Fruit fly (Drosophila melanogaster) whole organism, embryonic: ENCODE measurements around the gene CG5188.

Experiments used
- CG18764 ChIP-seq: fragments of 200-800 bp; sonication (Bioruptor generic); optimal IDR thresholded peaks from 3 replicates; lab custom pipeline; 2016; ENCODE audit warnings: missing biosample characterization, missing genetic modification characterization
- CG3065 ChIP-seq: fragments of 200-800 bp; sonication (Bioruptor generic); optimal IDR thresholded peaks from 2 replicates; lab custom pipeline; 2016; ENCODE audit warnings: missing biosample characterization, missing genetic modification characterization
- CG6791 ChIP-seq: fragments of 200-800 bp; sonication (Bioruptor generic); IDR thresholded peaks from 3 replicates; pipeline ENCODE4 v1.3.6; 2022; ENCODE audit warnings: missing biosample characterization, missing genetic modification characterization; ENCODE audit not compliant: partially characterized antibody
- CG9932 ChIP-seq: fragments of 200-800 bp; sonication (Bioruptor generic); IDR thresholded peaks from 2 replicates; pipeline ENCODE4 v1.3.6; 2022; ENCODE audit warnings: missing biosample characterization, missing genetic modification characterization
- Dbx ChIP-seq: fragments of 200-800 bp; sonication (Bioruptor generic); IDR thresholded peaks from 3 replicates; pipeline ENCODE4 v1.3.6; 2022; ENCODE audit warnings: missing biosample characterization, missing genetic modification characterization
- MTF-1 ChIP-seq: fragments of 200-800 bp; sonication (Bioruptor generic); optimal IDR thresholded peaks from 2 replicates; lab custom pipeline; 2018; ENCODE audit warnings: missing biosample characterization, mild to moderate bottlenecking, missing genetic modification characterization, borderline replicate concordance
- Poxn ChIP-seq: fragments of 200-800 bp; sonication (Bioruptor generic); IDR thresholded peaks from 2 replicates; pipeline ENCODE4 v1.3.6; 2022; ENCODE audit warnings: missing biosample characterization, missing genetic modification characterization
- bowl ChIP-seq: fragments of 200-800 bp; sonication (Bioruptor generic); IDR thresholded peaks from 2 replicates; pipeline ENCODE4 v1.3.6; 2022; ENCODE audit warnings: missing biosample characterization, missing genetic modification characterization
- hth ChIP-seq: fragments of >200 bp; optimal IDR thresholded peaks from 2 replicates; lab custom pipeline; 2017; ENCODE audit warnings: inconsistent platforms

DNA sequence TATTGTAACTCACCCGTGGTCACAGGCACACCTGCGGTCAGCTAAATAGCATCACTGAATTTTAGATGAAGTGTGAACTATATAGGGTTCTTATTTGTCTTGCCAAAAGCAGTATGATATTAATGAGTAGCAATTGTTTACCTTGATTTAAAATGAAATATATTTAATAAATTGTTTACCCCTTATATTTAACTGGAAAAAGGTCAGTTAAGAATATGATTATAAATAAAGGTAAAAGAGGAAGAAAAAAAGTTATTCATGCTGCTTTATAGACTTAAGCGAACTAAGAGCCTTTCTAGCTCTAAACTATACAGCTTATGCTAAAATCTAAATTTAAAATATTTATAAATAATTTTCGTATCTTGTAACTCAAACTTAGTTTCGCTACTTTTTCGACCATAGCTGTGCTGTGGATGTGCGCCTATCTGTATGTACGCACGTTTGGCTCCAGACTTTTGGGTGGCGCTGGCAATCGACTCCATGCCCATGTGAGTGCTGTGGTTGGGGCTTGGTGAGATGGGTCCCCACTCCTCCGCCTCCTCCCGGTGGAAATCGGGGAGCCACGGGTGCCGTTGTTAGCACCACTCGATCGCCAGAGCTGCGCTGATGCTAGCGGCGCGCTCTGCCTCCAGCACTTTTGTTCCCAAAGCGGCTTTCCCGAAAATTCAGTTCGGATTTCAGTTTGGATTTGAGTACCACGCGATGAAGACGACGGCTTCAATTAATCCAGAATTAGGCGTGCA lies 13.6 kb downstream of the CG5188 start, which contains the start of gene loh:
- no peak for TF ChIP-seq hth (lab: Kevin White, UChicago)
- no peak for TF ChIP-seq bowl (GFP tag; lab: Robert Waterston, UW)
- no peak for TF ChIP-seq CG18764 (GFP tag; lab: Kevin White, UChicago)
- TF ChIP-seq CG9932 (GFP tag; lab: Robert Waterston, UW): no peak
- no peak for TF ChIP-seq CG6791 (GFP tag; lab: Robert Waterston, UW)
- no peak for TF ChIP-seq MTF-1 (GFP tag; lab: Kevin White, UChicago)
- TF ChIP-seq Dbx (GFP tag; lab: Robert Waterston, UW): no peak
- no peak for TF ChIP-seq CG3065 (GFP tag; lab: Kevin White, UChicago)
- TF ChIP-seq Poxn (GFP tag; lab: Robert Waterston, UW): no peak
